Worm (Caenorhabditis elegans) whole organism, L2 larva: ENCODE data around the gene T14B4.8.

Source experiments
- C34F6.9 ChIP-seq: fragments of 150-350 bp; optimal IDR thresholded peaks from 2 replicates; lab custom pipeline; 2014; ENCODE audit warnings: missing biosample characterization, missing genetic modification characterization
- F13H6.1 ChIP-seq: sonication (generic microtip); optimal IDR thresholded peaks from 2 replicates; lab custom pipeline; 2016; ENCODE audit warnings: missing genetic modification characterization, missing compliant biosample characterization
- R02D3.7 ChIP-seq: fragments of 150-350 bp; optimal IDR thresholded peaks from 2 replicates; lab custom pipeline; 2014; ENCODE audit warnings: missing biosample characterization, missing genetic modification characterization
- ZK546.5 ChIP-seq: sonication (generic microtip); optimal IDR thresholded peaks from 2 replicates; lab custom pipeline; 2017; ENCODE audit warnings: missing biosample characterization, missing genetic modification characterization
- alr-1 ChIP-seq: fragments of 150-350 bp; optimal IDR thresholded peaks from 2 replicates; lab custom pipeline; 2014; ENCODE audit warnings: missing biosample characterization, missing genetic modification characterization
- aly-2 ChIP-seq: fragments of 150-350 bp; optimal IDR thresholded peaks from 2 replicates; lab custom pipeline; 2014; ENCODE audit warnings: missing biosample characterization, missing genetic modification characterization
- ama-1 ChIP-seq: fragments of 150-350 bp; optimal IDR thresholded peaks from 2 replicates; lab custom pipeline; 2018; ENCODE audit warnings: inconsistent platforms
- blmp-1 ChIP-seq: sonication (generic microtip); optimal IDR thresholded peaks from 2 replicates; lab custom pipeline; 2017; ENCODE audit warnings: missing genetic modification characterization, mild to moderate bottlenecking, missing compliant biosample characterization, antibody characterized with exemption, moderate library complexity; ENCODE audit not compliant: insufficient read depth
- crh-2 ChIP-seq: sonication (generic microtip); optimal IDR thresholded peaks from 2 replicates; lab custom pipeline; 2017; ENCODE audit warnings: missing biosample characterization, missing genetic modification characterization
- dmd-4 ChIP-seq: sonication (generic microtip); optimal IDR thresholded peaks from 2 replicates; lab custom pipeline; 2017; ENCODE audit warnings: missing biosample characterization, missing genetic modification characterization
- elt-3 ChIP-seq: sonication (generic microtip); optimal IDR thresholded peaks from 2 replicates; lab custom pipeline; 2017; ENCODE audit warnings: missing biosample characterization, missing genetic modification characterization
- fos-1 ChIP-seq: fragments of 150-350 bp; optimal IDR thresholded peaks from 2 replicates; lab custom pipeline; 2014; ENCODE audit warnings: missing biosample characterization, missing genetic modification characterization
- gmeb-1 ChIP-seq: fragments of 150-350 bp; optimal IDR thresholded peaks from 2 replicates; lab custom pipeline; 2014; ENCODE audit warnings: missing biosample characterization, missing genetic modification characterization
- lin-11 ChIP-seq: fragments of 150-350 bp; sonication (generic microtip); optimal IDR thresholded peaks from 2 replicates; lab custom pipeline; 2014; ENCODE audit warnings: missing biosample characterization, missing genetic modification characterization, inconsistent platforms, mixed read lengths
- lin-39 ChIP-seq: fragments of 150-350 bp; optimal IDR thresholded peaks from 2 replicates; lab custom pipeline; 2014; ENCODE audit warnings: missing biosample characterization, missing genetic modification reagents, missing genetic modification characterization
- lsy-2 ChIP-seq, 2 experiments: fragments of 150-350 bp in 1 of 2; sonication (generic microtip) in 1 of 2; optimal IDR thresholded peaks; 2 replicates each; lab custom pipeline; 2014 to 2017; ENCODE audit warnings: missing biosample characterization in 2 of 2, missing genetic modification characterization in 2 of 2
- nhr-10 ChIP-seq: sonication (generic microtip); optimal IDR thresholded peaks from 2 replicates; lab custom pipeline; 2017; ENCODE audit warnings: missing biosample characterization, missing genetic modification characterization
- nhr-11 ChIP-seq: fragments of 150-350 bp; optimal IDR thresholded peaks from 2 replicates; lab custom pipeline; 2014; ENCODE audit warnings: missing biosample characterization, missing genetic modification characterization
- nhr-12 ChIP-seq: fragments of 150-350 bp; optimal IDR thresholded peaks from 2 replicates; lab custom pipeline; 2014; ENCODE audit warnings: missing biosample characterization, missing genetic modification characterization
- nhr-129 ChIP-seq: fragments of 150-350 bp; optimal IDR thresholded peaks from 2 replicates; lab custom pipeline; 2014; ENCODE audit warnings: missing biosample characterization, missing genetic modification characterization
- nhr-21 ChIP-seq: fragments of 150-350 bp; optimal IDR thresholded peaks from 2 replicates; lab custom pipeline; 2014; ENCODE audit warnings: missing biosample characterization, missing genetic modification characterization
- nhr-23 ChIP-seq: fragments of 150-350 bp; optimal IDR thresholded peaks from 2 replicates; lab custom pipeline; 2014; ENCODE audit warnings: missing biosample characterization, missing genetic modification reagents, missing genetic modification characterization
- nhr-237 ChIP-seq: fragments of 150-350 bp; optimal IDR thresholded peaks from 2 replicates; lab custom pipeline; 2014; ENCODE audit warnings: missing biosample characterization, missing genetic modification characterization
- nhr-6 ChIP-seq: fragments of 150-350 bp; optimal IDR thresholded peaks from 2 replicates; lab custom pipeline; 2014; ENCODE audit warnings: missing biosample characterization, missing genetic modification characterization
- skn-1 ChIP-seq: sonication (generic microtip); optimal IDR thresholded peaks from 2 replicates; lab custom pipeline; 2017; ENCODE audit warnings: missing biosample characterization, missing genetic modification characterization
- sma-3 ChIP-seq: sonication (generic microtip); optimal IDR thresholded peaks from 2 replicates; lab custom pipeline; 2016; ENCODE audit warnings: missing genetic modification reagents, missing genetic modification characterization, missing compliant biosample characterization
- sma-9 ChIP-seq, 2 experiments: fragments of 150-350 bp in 1 of 2; sonication (generic microtip) in 1 of 2; optimal IDR thresholded peaks; 2 replicates each; lab custom pipeline; 2014 to 2016; ENCODE audit warnings: missing genetic modification characterization in 2 of 2, mild to moderate bottlenecking in 1 of 2, missing biosample characterization in 1 of 2, missing compliant biosample characterization in 1 of 2, missing genetic modification reagents in 1 of 2, moderate library complexity in 1 of 2
- snpc-4 ChIP-seq: fragments of 150-350 bp; optimal IDR thresholded peaks from 2 replicates; lab custom pipeline; 2014; ENCODE audit warnings: missing biosample characterization, missing genetic modification characterization
- unc-39 ChIP-seq: fragments of 150-350 bp; optimal IDR thresholded peaks from 2 replicates; lab custom pipeline; 2014; ENCODE audit warnings: missing biosample characterization, missing genetic modification characterization
- unc-55 ChIP-seq: fragments of 150-350 bp; sonication (generic microtip); optimal IDR thresholded peaks from 3 replicates; lab custom pipeline; 2014; ENCODE audit warnings: missing biosample characterization, missing genetic modification reagents, missing genetic modification characterization
- unc-62 ChIP-seq: fragments of 150-350 bp; optimal IDR thresholded peaks from 2 replicates; lab custom pipeline; 2014; ENCODE audit warnings: missing biosample characterization, missing genetic modification reagents, missing genetic modification characterization
- zag-1 ChIP-seq: fragments of 150-350 bp; optimal IDR thresholded peaks from 2 replicates; lab custom pipeline; 2014; ENCODE audit warnings: missing biosample characterization, missing genetic modification characterization
- ztf-1 ChIP-seq: fragments of 200-800 bp; sonication (Bioruptor generic); conservative IDR thresholded peaks from 2 replicates; pipeline ENCODE4 v1.3.6; 2022; ENCODE audit warnings: missing genetic modification characterization, missing compliant biosample characterization
- ztf-11 ChIP-seq: sonication (generic microtip); optimal IDR thresholded peaks from 2 replicates; lab custom pipeline; 2017; ENCODE audit warnings: missing biosample characterization, missing genetic modification characterization

The T14B4.8 gene

DNA sequence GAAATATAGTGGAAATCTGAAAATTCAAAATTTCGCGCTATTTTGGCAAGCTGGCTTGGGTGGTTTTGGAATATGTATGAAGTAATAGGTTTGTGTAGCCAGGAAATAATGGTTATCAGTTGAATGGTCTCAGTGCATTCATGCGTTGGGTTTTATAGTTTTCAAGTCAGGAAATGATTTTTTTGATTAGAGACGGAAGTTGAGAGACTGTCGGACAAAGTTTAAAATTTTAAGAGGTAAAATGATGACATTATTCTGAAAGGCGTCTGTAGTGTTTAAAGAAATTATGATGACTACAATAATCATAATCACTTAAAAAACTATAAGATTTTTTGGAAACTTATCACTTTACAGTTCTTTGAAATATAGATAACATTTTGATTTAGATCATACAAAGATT is 27.7 kb downstream of the T14B4.8 start, which contains the start of gene C18H9.6:
C18H9.6 (minus strand) TSS at position 129 of the 400 bp plus-strand sequence.
- TF ChIP-seq nhr-12 (tag; lab: Kevin White, UChicago) (no peak), ztf-11 (tag; lab: Kevin White, UChicago) (no peak), blmp-1 (tag; lab: Kevin White, UChicago) (no peak), nhr-21 (tag; lab: Kevin White, UChicago) (no peak), sma-9 (GFP tag; optimal IDR thresholded peaks at IDR 0.05; lab: Kevin White, UChicago) (peak; percentile 69), sma-9 (tag; optimal IDR thresholded peaks at IDR 0.05; lab: Kevin White, UChicago) (no peak), sma-3 (GFP tag; lab: Kevin White, UChicago) (no peak), unc-39 (tag; lab: Kevin White, UChicago) (no peak), R02D3.7 (tag; lab: Kevin White, UChicago) (no peak), nhr-10 (tag; lab: Kevin White, UChicago) (no peak), lin-39 (tag; lab: Kevin White, UChicago) (no peak), ZK546.5 (tag; lab: Kevin White, UChicago) (no peak), elt-3 (tag; lab: Kevin White, UChicago) (no peak), skn-1 (tag; lab: Kevin White, UChicago) (peak; percentile 4), lsy-2 (tag; optimal IDR thresholded peaks at IDR 0.05; lab: Kevin White, UChicago) (no peak), fos-1 (peak; percentile 85), F13H6.1 (tag; lab: Kevin White, UChicago) (no peak), gmeb-1 (tag; lab: Kevin White, UChicago) (no peak), zag-1 (tag; lab: Kevin White, UChicago) (no peak), ama-1 (lab: Kevin White, UChicago) (no peak), nhr-237 (tag; lab: Kevin White, UChicago) (no peak), nhr-6 (tag; lab: Kevin White, UChicago) (no peak), aly-2 (no peak), crh-2 (peak; percentile 14)
- TF ChIP-seq, all 48 proteins: peak for 4

DNA sequence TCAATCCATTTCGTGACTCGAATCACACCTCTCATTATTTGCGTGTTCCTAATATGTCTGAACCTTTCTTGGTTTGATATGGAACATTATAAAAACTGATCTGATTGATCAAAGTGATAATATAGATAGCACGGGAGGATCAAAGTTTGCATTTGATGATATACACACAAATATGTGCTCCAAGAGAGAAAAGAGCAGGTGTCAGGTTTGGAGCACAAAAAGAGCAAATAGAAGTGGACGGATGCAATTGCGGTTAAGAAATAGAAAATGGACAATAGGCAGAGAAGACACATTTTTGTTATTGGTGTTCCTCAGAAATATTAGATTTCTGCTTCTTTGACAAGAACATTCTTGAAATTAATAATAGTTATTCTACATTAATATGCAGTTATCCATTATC is 30.4 kb downstream of the T14B4.8 start, which contains the start of gene C18H9.1:
C18H9.1 (plus strand) TSS at position 301 of the 400 bp plus-strand sequence.
- no peak for TF ChIP-seq fos-1
- TF ChIP-seq lin-11: no peak
- TF ChIP-seq ztf-1 (GFP tag; lab: Robert Waterston, UW): no peak
- TF ChIP-seq unc-62: no peak

DNA sequence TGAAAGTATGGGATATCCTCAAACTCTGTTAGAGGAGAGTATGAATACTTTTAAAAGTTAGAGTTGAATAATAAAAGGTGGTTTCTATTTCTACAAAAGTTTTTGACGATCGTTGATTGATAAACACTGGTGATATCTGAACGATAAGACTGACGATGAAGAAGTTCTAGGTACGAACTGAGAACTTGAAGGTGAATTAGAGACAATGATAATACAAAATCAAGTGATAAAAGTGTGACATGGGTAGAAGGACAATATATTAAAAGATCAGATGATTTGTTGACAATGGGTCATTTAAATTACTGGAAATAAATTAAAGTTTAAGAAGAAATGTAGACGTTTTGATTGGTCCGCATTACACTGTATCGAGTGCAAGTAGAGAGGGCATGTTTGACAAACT is 33.8 kb downstream of the T14B4.8 start, which contains the start of gene C18H9.5:
C18H9.5 (minus strand) TSS at position 179 of the 400 bp plus-strand sequence.
- TF ChIP-seq fos-1 (no peak), sma-9 (GFP tag; optimal IDR thresholded peaks at IDR 0.05; lab: Kevin White, UChicago) (peak; percentile 52), sma-9 (tag; optimal IDR thresholded peaks at IDR 0.05; lab: Kevin White, UChicago) (no peak), R02D3.7 (tag; lab: Kevin White, UChicago) (no peak), nhr-11 (tag; lab: Kevin White, UChicago) (no peak), ama-1 (lab: Kevin White, UChicago) (no peak), nhr-6 (tag; lab: Kevin White, UChicago) (no peak), nhr-10 (tag; lab: Kevin White, UChicago) (no peak)

DNA sequence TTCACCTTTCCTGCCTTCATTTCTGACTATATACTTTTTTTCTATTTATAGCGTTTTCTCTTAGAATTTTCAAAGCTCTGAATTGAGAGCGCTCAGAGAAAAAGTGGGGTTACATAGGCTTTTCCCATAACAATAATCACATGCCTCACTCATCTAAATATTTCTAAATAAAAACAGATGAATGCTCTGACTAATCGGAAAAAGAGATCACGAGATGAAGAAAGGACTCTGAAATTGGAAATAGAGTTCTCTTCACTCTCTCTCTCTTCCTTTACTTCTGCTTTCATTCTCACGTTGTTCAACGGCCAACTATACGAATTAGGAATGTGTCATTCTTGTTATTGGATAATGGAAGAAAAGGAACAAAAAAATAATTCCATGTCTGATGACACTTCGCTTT is 40.1 kb downstream of the T14B4.8 start:
- TF ChIP-seq blmp-1 (tag; lab: Kevin White, UChicago): no peak
- TF ChIP-seq lsy-2 (tag; optimal IDR thresholded peaks at IDR 0.05; lab: Kevin White, UChicago): peak in 1 of 2 experiments; percentile 42
- TF ChIP-seq sma-9 (GFP tag; optimal IDR thresholded peaks at IDR 0.05; lab: Kevin White, UChicago): peak; percentile 35
- no peak for TF ChIP-seq sma-9 (tag; optimal IDR thresholded peaks at IDR 0.05; lab: Kevin White, UChicago)
- no peak for TF ChIP-seq nhr-129 (tag; lab: Kevin White, UChicago)
- no peak for TF ChIP-seq snpc-4 (tag; lab: Kevin White, UChicago)
- peak; percentile 70 for TF ChIP-seq C34F6.9 (tag; lab: Kevin White, UChicago)
- TF ChIP-seq nhr-21 (tag; lab: Kevin White, UChicago): peak; percentile 9
- TF ChIP-seq crh-2: peak; percentile 26

DNA sequence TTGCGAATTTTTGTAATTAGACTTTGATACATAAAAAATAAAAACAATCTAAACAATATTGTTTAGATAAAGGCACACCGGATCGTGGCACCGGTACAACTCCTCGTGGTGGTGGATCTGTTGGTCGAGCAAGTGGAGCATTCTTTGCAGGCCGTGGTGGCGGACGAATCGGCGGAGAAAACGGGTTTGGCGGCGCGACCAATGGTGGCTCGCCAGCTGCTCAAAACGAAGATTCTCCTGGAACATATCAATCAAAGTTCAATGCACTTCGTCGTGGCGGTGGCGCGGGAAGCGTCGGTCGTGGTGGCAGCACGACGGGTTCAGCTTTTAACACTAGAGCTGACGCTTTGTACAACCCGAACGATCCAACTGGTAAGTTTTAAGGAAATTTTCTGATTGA is 43.2 kb downstream of the T14B4.8 start:
- TF ChIP-seq unc-62 (no peak), sma-9 (GFP tag; optimal IDR thresholded peaks at IDR 0.05; lab: Kevin White, UChicago) (no peak), sma-9 (tag; optimal IDR thresholded peaks at IDR 0.05; lab: Kevin White, UChicago) (no peak), alr-1 (no peak), nhr-23 (tag; lab: Kevin White, UChicago) (no peak), R02D3.7 (tag; lab: Kevin White, UChicago) (no peak), elt-3 (tag; lab: Kevin White, UChicago) (no peak), aly-2 (no peak), F13H6.1 (tag; lab: Kevin White, UChicago) (no peak), nhr-11 (tag; lab: Kevin White, UChicago) (no peak), C34F6.9 (tag; lab: Kevin White, UChicago) (no peak), nhr-10 (tag; lab: Kevin White, UChicago) (no peak), unc-55 (GFP tag; lab: Kevin White, UChicago) (no peak), ZK546.5 (tag; lab: Kevin White, UChicago) (no peak), dmd-4 (tag; lab: Kevin White, UChicago) (no peak), ama-1 (lab: Kevin White, UChicago) (no peak)
